Worm (Caenorhabditis elegans) whole organism, late embryonic: ENCODE measurements around the gene ttr-37.

Experiments
- ama-1 ChIP-seq: fragments of 150-350 bp; optimal IDR thresholded peaks from 2 replicates; lab custom pipeline; 2014
- ceh-19 ChIP-seq: fragments of 200-800 bp; sonication (Bioruptor generic); optimal IDR thresholded peaks from 2 replicates; lab custom pipeline; 2018; ENCODE audit warnings: mild to moderate bottlenecking, missing genetic modification characterization, missing compliant biosample characterization
- nhr-11 ChIP-seq: fragments of 150-350 bp; optimal IDR thresholded peaks from 2 replicates; lab custom pipeline; 2014; ENCODE audit warnings: missing biosample characterization, missing genetic modification characterization
- unc-86 ChIP-seq: sonication (generic microtip); optimal IDR thresholded peaks from 2 replicates; lab custom pipeline; 2016; ENCODE audit warnings: missing genetic modification characterization, missing compliant biosample characterization

ce11 chrX:1337009-1337408, at the start of gene ttr-37:
- no peak for TF ChIP-seq unc-86
- TF ChIP-seq nhr-11 (tag; lab: Kevin White, UChicago), result no peak
- TF ChIP-seq ama-1, result no peak
- no peak for TF ChIP-seq ceh-19 (GFP tag; lab: Kevin White, UChicago)
